Worm (Caenorhabditis elegans) whole organism, late embryonic: ENCODE measurements around the gene spl-1.

Source experiments
- C08G9.2 ChIP-seq: sonication (generic microtip); optimal IDR thresholded peaks from 2 replicates; lab custom pipeline; 2016; ENCODE audit warnings: mild to moderate bottlenecking, missing genetic modification characterization, moderate library complexity, missing compliant biosample characterization
- C38D4.7 ChIP-seq: fragments of 200-800 bp; sonication (Bioruptor generic); optimal IDR thresholded peaks from 2 replicates; lab custom pipeline; 2018; ENCODE audit warnings: mild to moderate bottlenecking, missing genetic modification characterization, moderate library complexity, missing compliant biosample characterization
- K02D7.2 ChIP-seq: sonication (generic microtip); optimal IDR thresholded peaks from 2 replicates; lab custom pipeline; 2017; ENCODE audit warnings: mild to moderate bottlenecking, missing genetic modification characterization, missing compliant biosample characterization
- T23F11.4 ChIP-seq: fragments of 200-800 bp; sonication (Bioruptor generic); optimal IDR thresholded peaks from 2 replicates; lab custom pipeline; 2018; ENCODE audit warnings: mild to moderate bottlenecking, missing genetic modification characterization, missing compliant biosample characterization
- ahr-1 ChIP-seq: sonication (generic microtip); optimal IDR thresholded peaks from 2 replicates; lab custom pipeline; 2016; ENCODE audit warnings: missing genetic modification characterization, missing compliant biosample characterization
- ama-1 ChIP-seq: fragments of 150-350 bp; optimal IDR thresholded peaks from 2 replicates; lab custom pipeline; 2014
- ceh-14 ChIP-seq: sonication (generic microtip); optimal IDR thresholded peaks from 2 replicates; lab custom pipeline; 2016; ENCODE audit warnings: missing genotype, missing genetic modification characterization, missing compliant biosample characterization
- ceh-18 ChIP-seq: sonication (generic microtip); optimal IDR thresholded peaks from 2 replicates; lab custom pipeline; 2016; ENCODE audit warnings: missing genetic modification characterization, missing compliant biosample characterization
- ceh-19 ChIP-seq: fragments of 200-800 bp; sonication (Bioruptor generic); optimal IDR thresholded peaks from 2 replicates; lab custom pipeline; 2018; ENCODE audit warnings: mild to moderate bottlenecking, missing genetic modification characterization, missing compliant biosample characterization
- ceh-2 ChIP-seq: sonication (generic microtip); optimal IDR thresholded peaks from 2 replicates; lab custom pipeline; 2016; ENCODE audit warnings: missing genotype, missing genetic modification characterization, missing compliant biosample characterization
- ceh-24 ChIP-seq: sonication (generic microtip); optimal IDR thresholded peaks from 2 replicates; lab custom pipeline; 2016; ENCODE audit warnings: mild to moderate bottlenecking, missing genetic modification characterization, missing compliant biosample characterization
- ceh-34 ChIP-seq: sonication (generic microtip); optimal IDR thresholded peaks from 2 replicates; lab custom pipeline; 2016; ENCODE audit warnings: mild to moderate bottlenecking, missing genetic modification characterization, missing compliant biosample characterization
- ceh-45 ChIP-seq: fragments of 200-800 bp; sonication (Bioruptor generic); IDR thresholded peaks from 2 replicates; pipeline ENCODE4 v1.3.6; 2022; ENCODE audit warnings: missing genetic modification reagents, missing genetic modification characterization, missing compliant biosample characterization
- ceh-48 ChIP-seq: sonication (generic microtip); optimal IDR thresholded peaks from 2 replicates; lab custom pipeline; 2016; ENCODE audit warnings: missing genetic modification characterization, inconsistent platforms, missing compliant biosample characterization
- ceh-6 ChIP-seq: fragments of 200-800 bp; sonication (Bioruptor generic); optimal IDR thresholded peaks from 2 replicates; lab custom pipeline; 2018; ENCODE audit warnings: mild to moderate bottlenecking, missing genetic modification characterization, missing compliant biosample characterization
- che-1 ChIP-seq: sonication (generic microtip); optimal IDR thresholded peaks from 2 replicates; lab custom pipeline; 2016; ENCODE audit warnings: mild to moderate bottlenecking, missing genetic modification characterization, missing compliant biosample characterization
- dmd-4 ChIP-seq: sonication (generic microtip); optimal IDR thresholded peaks from 2 replicates; lab custom pipeline; 2016; ENCODE audit warnings: borderline replicate concordance, missing genetic modification characterization, missing compliant biosample characterization
- dve-1 ChIP-seq: sonication (generic microtip); optimal IDR thresholded peaks from 2 replicates; lab custom pipeline; 2017; ENCODE audit warnings: antibody characterized with exemption, mild to moderate bottlenecking, missing genetic modification characterization, missing compliant biosample characterization
- elt-2 ChIP-seq: sonication (generic microtip); optimal IDR thresholded peaks from 2 replicates; lab custom pipeline; 2016; ENCODE audit warnings: missing genetic modification reagents, missing genetic modification characterization, missing compliant biosample characterization
- eyg-1 ChIP-seq: sonication (generic microtip); optimal IDR thresholded peaks from 2 replicates; lab custom pipeline; 2016; ENCODE audit warnings: missing genotype, missing genetic modification characterization, missing compliant biosample characterization
- fkh-10 ChIP-seq: fragments of 150-350 bp; optimal IDR thresholded peaks from 2 replicates; lab custom pipeline; 2014; ENCODE audit warnings: missing biosample characterization, missing genetic modification reagents, missing genetic modification characterization
- fkh-6 ChIP-seq: sonication (generic microtip); optimal IDR thresholded peaks from 2 replicates; lab custom pipeline; 2016; ENCODE audit warnings: missing genetic modification characterization, missing compliant biosample characterization
- gmeb-2 ChIP-seq: sonication (generic microtip); optimal IDR thresholded peaks from 2 replicates; lab custom pipeline; 2016; ENCODE audit warnings: missing genetic modification characterization, inconsistent platforms, missing compliant biosample characterization
- hlh-13 ChIP-seq: fragments of 200-800 bp; sonication (Bioruptor generic); optimal IDR thresholded peaks from 2 replicates; lab custom pipeline; 2018; ENCODE audit warnings: mild to moderate bottlenecking, missing genetic modification characterization, missing compliant biosample characterization
- hlh-30 ChIP-seq: sonication (generic microtip); optimal IDR thresholded peaks from 2 replicates; lab custom pipeline; 2017; ENCODE audit warnings: antibody characterized with exemption, missing genetic modification characterization, missing compliant biosample characterization; ENCODE audit not compliant: insufficient read depth
- hlh-6 ChIP-seq: sonication (generic microtip); optimal IDR thresholded peaks from 2 replicates; lab custom pipeline; 2016; ENCODE audit warnings: missing genotype, missing genetic modification characterization, missing compliant biosample characterization
- lin-11 ChIP-seq: fragments of 200-800 bp; sonication (Bioruptor generic); optimal IDR thresholded peaks from 2 replicates; lab custom pipeline; 2018; ENCODE audit warnings: mild to moderate bottlenecking, missing genetic modification characterization, missing compliant biosample characterization
- nfya-1 ChIP-seq: sonication (generic microtip); optimal IDR thresholded peaks from 2 replicates; lab custom pipeline; 2017; ENCODE audit warnings: missing genetic modification characterization, mild to moderate bottlenecking, missing compliant biosample characterization, antibody characterized with exemption, moderate library complexity
- nhr-11 ChIP-seq: fragments of 150-350 bp; optimal IDR thresholded peaks from 2 replicates; lab custom pipeline; 2014; ENCODE audit warnings: missing biosample characterization, missing genetic modification characterization
- nhr-232 ChIP-seq: sonication (generic microtip); optimal IDR thresholded peaks from 2 replicates; lab custom pipeline; 2016; ENCODE audit warnings: missing genetic modification characterization, missing compliant biosample characterization
- odd-2 ChIP-seq: sonication (generic microtip); optimal IDR thresholded peaks from 2 replicates; lab custom pipeline; 2017; ENCODE audit warnings: antibody characterized with exemption, mild to moderate bottlenecking, missing genetic modification characterization, missing compliant biosample characterization
- pag-3 ChIP-seq: sonication (generic microtip); optimal IDR thresholded peaks from 2 replicates; lab custom pipeline; 2016; ENCODE audit warnings: missing compliant biosample characterization, missing genetic modification characterization, borderline replicate concordance
- pat-9 ChIP-seq: fragments of 200-800 bp; sonication (Bioruptor generic); optimal IDR thresholded peaks from 2 replicates; lab custom pipeline; 2018; ENCODE audit warnings: mild to moderate bottlenecking, missing genetic modification characterization, moderate library complexity, missing compliant biosample characterization
- pax-1 ChIP-seq: fragments of 150-350 bp; optimal IDR thresholded peaks from 2 replicates; lab custom pipeline; 2014; ENCODE audit warnings: missing biosample characterization, missing genetic modification characterization
- pqm-1 ChIP-seq: sonication (generic microtip); optimal IDR thresholded peaks from 2 replicates; lab custom pipeline; 2016; ENCODE audit warnings: missing genetic modification characterization, missing compliant biosample characterization
- pros-1 ChIP-seq: fragments of 150-350 bp; optimal IDR thresholded peaks from 2 replicates; lab custom pipeline; 2014; ENCODE audit warnings: missing biosample characterization, missing genetic modification reagents, missing genetic modification characterization
- ref-2 ChIP-seq: sonication (generic microtip); optimal IDR thresholded peaks from 2 replicates; lab custom pipeline; 2016; ENCODE audit warnings: missing genetic modification characterization, missing compliant biosample characterization
- rnt-1 ChIP-seq: sonication (generic microtip); optimal IDR thresholded peaks from 2 replicates; lab custom pipeline; 2016; ENCODE audit warnings: missing genetic modification characterization, missing compliant biosample characterization
- sdc-2 ChIP-seq: sonication (generic microtip); optimal IDR thresholded peaks from 2 replicates; lab custom pipeline; 2016; ENCODE audit warnings: missing genotype, missing genetic modification characterization, missing compliant biosample characterization
- sox-2 ChIP-seq: fragments of 200-800 bp; sonication (Bioruptor generic); IDR thresholded peaks from 2 replicates; pipeline ENCODE4 v1.3.6; 2022; ENCODE audit warnings: missing genetic modification reagents, missing genetic modification characterization, missing compliant biosample characterization
- sox-4 ChIP-seq: sonication (generic microtip); optimal IDR thresholded peaks from 2 replicates; lab custom pipeline; 2017; ENCODE audit warnings: mild to moderate bottlenecking, missing genetic modification characterization, inconsistent platforms, missing compliant biosample characterization
- ttx-3 ChIP-seq: sonication (generic microtip); optimal IDR thresholded peaks from 2 replicates; lab custom pipeline; 2016; ENCODE audit warnings: missing genetic modification reagents, missing genetic modification characterization, missing compliant biosample characterization
- unc-3 ChIP-seq, 2 experiments: fragments of 200-800 bp in 1 of 2; sonication (Bioruptor generic) in 1 of 2; sonication (generic microtip) in 1 of 2; conservative IDR thresholded peaks in 1 of 2; optimal IDR thresholded peaks in 1 of 2; 2 replicates each; pipeline versions ENCODE4 v1.3.6 to Lab custom; 2016 to 2022; ENCODE audit warnings: missing compliant biosample characterization in 2 of 2, missing genetic modification characterization in 2 of 2, missing genetic modification reagents in 1 of 2
- unc-42 ChIP-seq: sonication (generic microtip); optimal IDR thresholded peaks from 2 replicates; lab custom pipeline; 2016; ENCODE audit warnings: missing genotype, missing genetic modification characterization, missing compliant biosample characterization
- unc-55 ChIP-seq: sonication (generic microtip); optimal IDR thresholded peaks from 2 replicates; lab custom pipeline; 2017; ENCODE audit warnings: missing biosample characterization, missing genetic modification reagents, missing genetic modification characterization
- unc-86 ChIP-seq: sonication (generic microtip); optimal IDR thresholded peaks from 2 replicates; lab custom pipeline; 2016; ENCODE audit warnings: missing genetic modification characterization, missing compliant biosample characterization
- zip-5 ChIP-seq: sonication (generic microtip); optimal IDR thresholded peaks from 2 replicates; lab custom pipeline; 2016; ENCODE audit warnings: missing genetic modification characterization, missing compliant biosample characterization

Gene spl-1

ce11 chrIV:396373-396772 lies 13.4 kb upstream of the spl-1 start, which contains the start of gene rrp-8:
TSS of gene rrp-8 (plus strand) at chrIV:396545.
- TF ChIP-seq ceh-34 (tag; lab: Kevin White, UChicago) (no peak), nhr-232 (tag; lab: Kevin White, UChicago) (no peak), pag-3 (no peak), gmeb-2 (tag; lab: Kevin White, UChicago) (no peak), pax-1 (no peak), ceh-14 (no peak), hlh-13 (GFP tag; lab: Kevin White, UChicago) (no peak), ceh-18 (tag; lab: Kevin White, UChicago) (no peak), ref-2 (tag; lab: Kevin White, UChicago) (no peak), odd-2 (tag; lab: Kevin White, UChicago) (no peak), unc-3 (GFP tag; conservative IDR thresholded peaks at IDR 0.05; lab: Robert Waterston, UW) (no peak), unc-3 (tag; optimal IDR thresholded peaks at IDR 0.05; lab: Kevin White, UChicago) (no peak), unc-42 (no peak), nfya-1 (no peak), ceh-48 (no peak), zip-5 (tag; lab: Kevin White, UChicago) (no peak), dve-1 (tag; lab: Kevin White, UChicago) (no peak)

ce11 chrIV:393409-393930 lies 10.5 kb upstream of the spl-1 start, which contains the start of the genes T07A9.15 and nog-1:
TSS of gene T07A9.15 (minus strand) at chrIV:393546.
TSS of gene nog-1 (plus strand) at chrIV:393880.
- TF ChIP-seq pros-1 (no peak), ttx-3 (tag; lab: Kevin White, UChicago) (peak; percentile 13), ceh-14 (peak; percentile 26), pat-9 (tag; lab: Kevin White, UChicago) (no peak), nfya-1 (peak; percentile 57), hlh-6 (tag; lab: Kevin White, UChicago) (no peak), rnt-1 (tag; lab: Kevin White, UChicago) (no peak), fkh-6 (tag; lab: Kevin White, UChicago) (no peak), hlh-30 (tag; lab: Kevin White, UChicago) (peak; percentile 81), pqm-1 (tag; lab: Kevin White, UChicago) (no peak), unc-42 (peak; percentile 13), ahr-1 (no peak), elt-2 (tag; lab: Kevin White, UChicago) (peak; percentile 8), unc-86 (tag; lab: Kevin White, UChicago) (no peak), sdc-2 (no peak), sox-4 (tag; lab: Kevin White, UChicago) (no peak)

- peak; percentile 95 for TF ChIP-seq ceh-24 (tag; lab: Kevin White, UChicago)
- peak; percentile 99 for TF ChIP-seq unc-86 (tag; lab: Kevin White, UChicago)
- TF ChIP-seq nfya-1: peak; percentile 93
- peak; percentile 97 for TF ChIP-seq pqm-1 (tag; lab: Kevin White, UChicago)
- TF ChIP-seq fkh-6 (tag; lab: Kevin White, UChicago): peak; percentile 90
- TF ChIP-seq ttx-3 (tag; lab: Kevin White, UChicago): peak; percentile 98
- peak; percentile 99 for TF ChIP-seq ceh-2 (tag; lab: Kevin White, UChicago)
- peak; percentile 93 for TF ChIP-seq lin-11 (tag; lab: Kevin White, UChicago)
- peak; percentile 98 for TF ChIP-seq dmd-4 (tag; lab: Kevin White, UChicago)
- TF ChIP-seq fkh-10 (GFP tag; lab: Kevin White, UChicago): peak; percentile 89
- peak; percentile 58 for TF ChIP-seq dve-1 (tag; lab: Kevin White, UChicago)
- peak; percentile 98 for TF ChIP-seq ceh-45
- TF ChIP-seq hlh-30 (tag; lab: Kevin White, UChicago): peak; percentile 39
- TF ChIP-seq unc-55 (GFP tag; lab: Kevin White, UChicago): no peak
- peak; percentile 98 for TF ChIP-seq eyg-1
- TF ChIP-seq hlh-6 (tag; lab: Kevin White, UChicago): peak; percentile 92
- peak; percentile 88 for TF ChIP-seq odd-2 (tag; lab: Kevin White, UChicago)
- peak; percentile 97 for TF ChIP-seq C08G9.2 (tag; lab: Kevin White, UChicago)
- TF ChIP-seq ceh-6 (GFP tag; lab: Kevin White, UChicago): peak; percentile 91
- TF ChIP-seq C38D4.7 (GFP tag; lab: Kevin White, UChicago): peak; percentile 95
- peak; percentile 98 for TF ChIP-seq K02D7.2 (tag; lab: Kevin White, UChicago)
- peak; percentile 2 for TF ChIP-seq nhr-11 (tag; lab: Kevin White, UChicago)
- TF ChIP-seq pax-1: peak; percentile 58
- no peak for TF ChIP-seq ama-1 (lab: Kevin White, UChicago)
- peak; percentile 92 for TF ChIP-seq che-1 (tag; lab: Kevin White, UChicago)
- peak; percentile 98 for TF ChIP-seq ceh-19 (GFP tag; lab: Kevin White, UChicago)
- TF ChIP-seq T23F11.4 (GFP tag; lab: Kevin White, UChicago): peak; percentile 95
- peak; percentile 97 for TF ChIP-seq hlh-13 (GFP tag; lab: Kevin White, UChicago)
- peak; percentile 94 for TF ChIP-seq sox-2 (GFP tag; lab: Robert Waterston, UW)
Measured at ce11 chrIV:390279-390678, 7.3 kb upstream of the spl-1 start, which contains the start of the genes ears-2 and uncp-18. TSS of gene ears-2 (minus strand) at chrIV:390468. TSS of gene uncp-18 (plus strand) at chrIV:390560.
